Worm (Caenorhabditis elegans) whole organism, mixed stage, embryonic: ENCODE results near the gene W09D6.1.

ENCODE experiments used
- M03D4.4 ChIP-seq: sonication (generic microtip); optimal IDR thresholded peaks from 2 replicates; lab custom pipeline; 2017; ENCODE audit warnings: mild to moderate bottlenecking, missing genetic modification characterization, missing compliant biosample characterization
- bed-3 ChIP-seq: fragments of 200-800 bp; sonication (Bioruptor generic); optimal IDR thresholded peaks from 3 replicates; lab custom pipeline; 2018; ENCODE audit warnings: mild to moderate bottlenecking, missing genetic modification characterization, moderate library complexity, missing compliant biosample characterization
- blmp-1 ChIP-seq: fragments of 150-350 bp; optimal IDR thresholded peaks from 2 replicates; lab custom pipeline; 2014; ENCODE audit warnings: missing biosample characterization, missing genetic modification characterization
- ceh-39 ChIP-seq: fragments of 150-350 bp; optimal IDR thresholded peaks from 2 replicates; lab custom pipeline; 2014; ENCODE audit warnings: missing biosample characterization, missing genetic modification characterization
- ceh-43 ChIP-seq: fragments of 200-800 bp; sonication (Bioruptor generic); optimal IDR thresholded peaks from 2 replicates; lab custom pipeline; 2018; ENCODE audit warnings: mild to moderate bottlenecking, missing genetic modification characterization, moderate library complexity, missing compliant biosample characterization
- ceh-83 ChIP-seq: fragments of 200-800 bp; sonication (Bioruptor generic); optimal IDR thresholded peaks from 2 replicates; lab custom pipeline; 2018; ENCODE audit warnings: mild to moderate bottlenecking, missing genetic modification characterization, missing compliant biosample characterization
- ces-1 ChIP-seq: fragments of 150-350 bp; optimal IDR thresholded peaks from 2 replicates; lab custom pipeline; 2014; ENCODE audit warnings: missing biosample characterization, missing genetic modification reagents, missing genetic modification characterization
- cnd-1 ChIP-seq: fragments of 200-800 bp; sonication (Bioruptor generic); optimal IDR thresholded peaks from 2 replicates; lab custom pipeline; 2018; ENCODE audit warnings: mild to moderate bottlenecking, missing genetic modification characterization, missing compliant biosample characterization
- drap-1 ChIP-seq: fragments of 200-800 bp; sonication (Bioruptor generic); optimal IDR thresholded peaks from 3 replicates; lab custom pipeline; 2018; ENCODE audit warnings: mild to moderate bottlenecking, missing genetic modification characterization, missing compliant biosample characterization
- elt-1 ChIP-seq: sonication (generic microtip); optimal IDR thresholded peaks from 2 replicates; lab custom pipeline; 2017; ENCODE audit warnings: missing genetic modification characterization, mild to moderate bottlenecking, missing compliant biosample characterization, antibody characterized with exemption, moderate library complexity, borderline replicate concordance; ENCODE audit not compliant: insufficient read depth
- elt-3 ChIP-seq: fragments of 150-350 bp; optimal IDR thresholded peaks from 2 replicates; lab custom pipeline; 2014; ENCODE audit warnings: missing biosample characterization, missing genetic modification characterization
- flh-1 ChIP-seq: fragments of 200-800 bp; sonication (Bioruptor generic); optimal IDR thresholded peaks from 2 replicates; lab custom pipeline; 2018; ENCODE audit warnings: mild to moderate bottlenecking, missing genetic modification characterization, moderate library complexity, missing compliant biosample characterization
- ham-2 ChIP-seq: fragments of 200-800 bp; sonication (Bioruptor generic); optimal IDR thresholded peaks from 2 replicates; lab custom pipeline; 2018; ENCODE audit warnings: mild to moderate bottlenecking, missing genetic modification characterization, missing compliant biosample characterization
- hlh-1 ChIP-seq: fragments of 150-350 bp; optimal IDR thresholded peaks from 2 replicates; lab custom pipeline; 2014; ENCODE audit warnings: missing biosample characterization, missing genetic modification reagents, missing genetic modification characterization
- lin-13 ChIP-seq: fragments of 150-350 bp; optimal IDR thresholded peaks from 2 replicates; lab custom pipeline; 2014; ENCODE audit warnings: missing biosample characterization, missing genetic modification characterization
- lin-32 ChIP-seq: fragments of 200-800 bp; sonication (Bioruptor generic); optimal IDR thresholded peaks from 2 replicates; lab custom pipeline; 2018; ENCODE audit warnings: mild to moderate bottlenecking, missing genetic modification characterization, missing compliant biosample characterization
- mab-5 ChIP-seq: fragments of 150-350 bp; optimal IDR thresholded peaks from 2 replicates; lab custom pipeline; 2014; ENCODE audit warnings: missing biosample characterization, missing genetic modification characterization
- mep-1 ChIP-seq: fragments of 150-350 bp; optimal IDR thresholded peaks from 2 replicates; lab custom pipeline; 2017; ENCODE audit warnings: missing biosample characterization, missing genetic modification reagents, missing genetic modification characterization, inconsistent platforms
- mls-2 ChIP-seq: sonication (generic microtip); optimal IDR thresholded peaks from 2 replicates; lab custom pipeline; 2016; ENCODE audit warnings: mild to moderate bottlenecking, missing genetic modification characterization, moderate library complexity, missing compliant biosample characterization
- nhr-12 ChIP-seq: fragments of 150-350 bp; optimal IDR thresholded peaks from 2 replicates; lab custom pipeline; 2014; ENCODE audit warnings: missing biosample characterization, missing genetic modification characterization
- nhr-2 ChIP-seq: fragments of 150-350 bp; optimal IDR thresholded peaks from 2 replicates; lab custom pipeline; 2014; ENCODE audit warnings: missing biosample characterization, missing genetic modification characterization
- nhr-237 ChIP-seq: fragments of 150-350 bp; optimal IDR thresholded peaks from 2 replicates; lab custom pipeline; 2014; ENCODE audit warnings: missing biosample characterization, missing genetic modification characterization
- nhr-28 ChIP-seq: fragments of 150-350 bp; optimal IDR thresholded peaks from 2 replicates; lab custom pipeline; 2014; ENCODE audit warnings: missing biosample characterization, missing genetic modification characterization
- nhr-76 ChIP-seq: sonication (generic microtip); optimal IDR thresholded peaks from 2 replicates; lab custom pipeline; 2017; ENCODE audit warnings: missing biosample characterization, missing genetic modification characterization
- pha-4 ChIP-seq: fragments of 150-350 bp; optimal IDR thresholded peaks from 2 replicates; lab custom pipeline; 2018; ENCODE audit warnings: missing biosample characterization, missing genetic modification reagents, missing genetic modification characterization
- sptf-1 ChIP-seq: sonication (generic microtip); optimal IDR thresholded peaks from 2 replicates; lab custom pipeline; 2017; ENCODE audit warnings: mild to moderate bottlenecking, missing genetic modification characterization, moderate library complexity, missing compliant biosample characterization
- tbx-8 ChIP-seq: fragments of 200-800 bp; sonication (Bioruptor generic); optimal IDR thresholded peaks from 2 replicates; lab custom pipeline; 2018; ENCODE audit warnings: mild to moderate bottlenecking, missing genetic modification characterization, moderate library complexity, missing compliant biosample characterization
- unc-39 ChIP-seq: fragments of 150-350 bp; optimal IDR thresholded peaks from 2 replicates; lab custom pipeline; 2014; ENCODE audit warnings: missing biosample characterization, missing genetic modification characterization
- unc-62 ChIP-seq: fragments of 150-350 bp; optimal IDR thresholded peaks from 2 replicates; lab custom pipeline; 2014; ENCODE audit warnings: missing biosample characterization, missing genetic modification reagents, missing genetic modification characterization
- zip-8 ChIP-seq: fragments of 150-350 bp; optimal IDR thresholded peaks from 2 replicates; lab custom pipeline; 2014; ENCODE audit warnings: missing biosample characterization, missing genetic modification characterization
- ztf-11 ChIP-seq: fragments of 150-350 bp; optimal IDR thresholded peaks from 2 replicates; lab custom pipeline; 2014; ENCODE audit warnings: missing biosample characterization, missing genetic modification characterization

W09D6.1 gene

ce11 chrIII:11093489-11093888 is 24.8 kb downstream of the W09D6.1 start:
- TF ChIP-seq cnd-1 (tag; lab: Kevin White, UChicago) (peak; percentile 46), pha-4 (tag; lab: Kevin White, UChicago) (no peak), nhr-76 (tag; lab: Kevin White, UChicago) (no peak), mab-5 (tag; lab: Kevin White, UChicago) (no peak), elt-3 (no peak), nhr-28 (tag; lab: Kevin White, UChicago) (no peak), blmp-1 (tag; lab: Kevin White, UChicago) (no peak), ztf-11 (tag; lab: Kevin White, UChicago) (no peak), sptf-1 (tag; lab: Kevin White, UChicago) (peak; percentile 56), hlh-1 (tag; lab: Kevin White, UChicago) (no peak), mls-2 (tag; lab: Kevin White, UChicago) (peak; percentile 18), drap-1 (GFP tag; lab: Kevin White, UChicago) (no peak), ces-1 (GFP tag; lab: Kevin White, UChicago) (no peak), unc-39 (tag; lab: Kevin White, UChicago) (no peak), nhr-12 (tag; lab: Kevin White, UChicago) (no peak), nhr-2 (tag; lab: Kevin White, UChicago) (no peak), nhr-237 (tag; lab: Kevin White, UChicago) (no peak)

- TF ChIP-seq pha-4 (tag; lab: Kevin White, UChicago) = no peak
- no peak for TF ChIP-seq ceh-83 (GFP tag; lab: Kevin White, UChicago)
- TF ChIP-seq ceh-43 (GFP tag; lab: Kevin White, UChicago) = no peak
- no peak for TF ChIP-seq bed-3 (GFP tag; lab: Kevin White, UChicago)
- TF ChIP-seq ceh-39 (tag; lab: Kevin White, UChicago) = no peak
- no peak for TF ChIP-seq nhr-2 (tag; lab: Kevin White, UChicago)
These were observed 27.0 kb downstream of the W09D6.1 start for ce11 chrIII:11095687-11096086.

ce11 chrIII:11099864-11100263 is 31.2 kb downstream of the W09D6.1 start, which contains the start of gene hmt-1:
hmt-1 (minus strand) TSS chrIII:11099964.
- TF ChIP-seq pha-4 (tag; lab: Kevin White, UChicago) = no peak
- no peak for TF ChIP-seq ceh-39 (tag; lab: Kevin White, UChicago)
- TF ChIP-seq nhr-2 (tag; lab: Kevin White, UChicago) = no peak
- no peak for TF ChIP-seq flh-1
- TF ChIP-seq nhr-28 (tag; lab: Kevin White, UChicago) = no peak
- no peak for TF ChIP-seq cnd-1 (tag; lab: Kevin White, UChicago)
- TF ChIP-seq drap-1 (GFP tag; lab: Kevin White, UChicago) = no peak
- no peak for TF ChIP-seq ztf-11 (tag; lab: Kevin White, UChicago)
- no peak for TF ChIP-seq elt-3
- TF ChIP-seq elt-1 (tag; lab: Kevin White, UChicago) = no peak
- TF ChIP-seq, all 35 proteins: peak for 0

- TF ChIP-seq mls-2 (tag; lab: Kevin White, UChicago) (no peak), nhr-12 (tag; lab: Kevin White, UChicago) (no peak), nhr-28 (tag; lab: Kevin White, UChicago) (no peak), unc-39 (tag; lab: Kevin White, UChicago) (no peak), hlh-1 (tag; lab: Kevin White, UChicago) (no peak)
These were observed 32.6 kb downstream of the W09D6.1 start for ce11 chrIII:11101246-11101645.

ce11 chrIII:11107327-11107726 is 38.7 kb downstream of the W09D6.1 start:
- TF ChIP-seq ztf-11 (tag; lab: Kevin White, UChicago) (no peak), ham-2 (GFP tag; lab: Kevin White, UChicago) (no peak), ces-1 (GFP tag; lab: Kevin White, UChicago) (no peak), hlh-1 (tag; lab: Kevin White, UChicago) (no peak), nhr-76 (tag; lab: Kevin White, UChicago) (no peak), M03D4.4 (no peak), mab-5 (tag; lab: Kevin White, UChicago) (no peak), lin-13 (tag; lab: Kevin White, UChicago) (no peak), mep-1 (tag; lab: Kevin White, UChicago) (no peak), pha-4 (tag; lab: Kevin White, UChicago) (no peak), tbx-8 (GFP tag; lab: Kevin White, UChicago) (no peak), unc-62 (no peak), cnd-1 (tag; lab: Kevin White, UChicago) (no peak), zip-8 (no peak), blmp-1 (tag; lab: Kevin White, UChicago) (no peak), nhr-2 (tag; lab: Kevin White, UChicago) (no peak), elt-1 (tag; lab: Kevin White, UChicago) (no peak), ceh-83 (GFP tag; lab: Kevin White, UChicago) (no peak), lin-32 (GFP tag; lab: Kevin White, UChicago) (no peak)
- TF ChIP-seq, all 35 proteins: peak for 0
